Worm (Caenorhabditis elegans) whole organism, L1 larva: Measurements from ENCODE around the gene dhs-13.

Experiments
- C04F5.9 ChIP-seq: sonication (generic microtip); optimal IDR thresholded peaks from 2 replicates; lab custom pipeline; 2016; ENCODE audit warnings: missing genetic modification characterization, missing compliant biosample characterization
- C34B4.2 ChIP-seq: sonication (generic microtip); optimal IDR thresholded peaks from 2 replicates; lab custom pipeline; 2017; ENCODE audit warnings: mild to moderate bottlenecking, missing genetic modification characterization, missing compliant biosample characterization
- aha-1 ChIP-seq: fragments of 150-350 bp; optimal IDR thresholded peaks from 2 replicates; lab custom pipeline; 2014; ENCODE audit warnings: missing biosample characterization, missing genetic modification characterization
- alr-1 ChIP-seq: fragments of 200-800 bp; sonication (Bioruptor generic); optimal IDR thresholded peaks from 2 replicates; lab custom pipeline; 2018; ENCODE audit warnings: borderline replicate concordance, mild to moderate bottlenecking, missing genetic modification characterization, missing compliant biosample characterization
- ama-1 ChIP-seq: fragments of 150-350 bp; optimal IDR thresholded peaks from 2 replicates; lab custom pipeline; 2014
- blmp-1 ChIP-seq: fragments of 150-350 bp; optimal IDR thresholded peaks from 2 replicates; lab custom pipeline; 2014; ENCODE audit warnings: missing biosample characterization, missing genetic modification characterization
- ceh-82 ChIP-seq, 3 experiments: fragments of 150-350 bp in 1 of 3; sonication (generic microtip) in 2 of 3; optimal IDR thresholded peaks; 2 replicates each; lab custom pipeline; 2014 to 2017; ENCODE audit warnings: missing biosample characterization in 3 of 3, missing genetic modification characterization in 3 of 3
- ceh-90 ChIP-seq: sonication (generic microtip); optimal IDR thresholded peaks from 2 replicates; lab custom pipeline; 2016; ENCODE audit warnings: missing genetic modification characterization, missing compliant biosample characterization
- ces-1 ChIP-seq: fragments of 150-350 bp; optimal IDR thresholded peaks from 2 replicates; lab custom pipeline; 2014; ENCODE audit warnings: missing biosample characterization, missing genetic modification reagents, missing genetic modification characterization
- dpl-1 ChIP-seq, 3 experiments: fragments of 150-350 bp in 2 of 3; sonication (generic microtip) in 1 of 3; optimal IDR thresholded peaks; 2 replicates each; lab custom pipeline; 2014 to 2017; ENCODE audit warnings: missing biosample characterization in 3 of 3, missing genetic modification characterization in 3 of 3, missing genetic modification reagents in 3 of 3
- dsc-1 ChIP-seq: sonication (generic microtip); optimal IDR thresholded peaks from 2 replicates; lab custom pipeline; 2016; ENCODE audit warnings: mild to moderate bottlenecking, missing genetic modification characterization, missing compliant biosample characterization
- efl-1 ChIP-seq, 4 experiments: fragments of 150-350 bp; optimal IDR thresholded peaks in 3 of 4; peaks in 1 of 4; 1 replicate in 1 of 4; 2 replicates in 3 of 4; lab custom pipeline; 2014; ENCODE audit warnings: missing biosample characterization in 2 of 4, missing genetic modification characterization in 2 of 4, missing genetic modification reagents in 2 of 4
- egl-13 ChIP-seq: sonication (generic microtip); optimal IDR thresholded peaks from 2 replicates; lab custom pipeline; 2016; ENCODE audit warnings: missing genotype, missing genetic modification reagents, missing genetic modification characterization, missing compliant biosample characterization
- egl-27 ChIP-seq, 2 experiments: fragments of 150-350 bp in 1 of 2; sonication (generic microtip); optimal IDR thresholded peaks; 3 replicates each; lab custom pipeline; 2017 to 2018; ENCODE audit warnings: missing biosample characterization in 2 of 2, missing genetic modification characterization in 2 of 2, missing genetic modification reagents in 2 of 2
- elt-2 ChIP-seq: sonication (generic microtip); optimal IDR thresholded peaks from 2 replicates; lab custom pipeline; 2016; ENCODE audit warnings: missing genetic modification characterization, mild to moderate bottlenecking, inconsistent platforms, missing compliant biosample characterization, missing genetic modification reagents
- fkh-4 ChIP-seq: sonication (generic microtip); optimal IDR thresholded peaks from 2 replicates; lab custom pipeline; 2016; ENCODE audit warnings: missing compliant biosample characterization, missing genetic modification characterization, borderline replicate concordance
- fkh-8 ChIP-seq: sonication (generic microtip); optimal IDR thresholded peaks from 2 replicates; lab custom pipeline; 2016; ENCODE audit warnings: mild to moderate bottlenecking, missing genetic modification characterization, missing compliant biosample characterization
- fos-1 ChIP-seq: fragments of 150-350 bp; optimal IDR thresholded peaks from 2 replicates; lab custom pipeline; 2014; ENCODE audit warnings: missing biosample characterization, missing genetic modification characterization
- isw-1 ChIP-seq: fragments of 200-800 bp; sonication (Bioruptor generic); IDR thresholded peaks from 2 replicates; pipeline ENCODE4 v1.3.6; 2022; ENCODE audit warnings: missing genetic modification characterization, missing compliant biosample characterization
- jun-1 ChIP-seq: fragments of 150-350 bp; optimal IDR thresholded peaks from 2 replicates; lab custom pipeline; 2014; ENCODE audit warnings: missing biosample characterization, missing genetic modification reagents, missing genetic modification characterization
- lin-13 ChIP-seq: fragments of 150-350 bp; optimal IDR thresholded peaks from 2 replicates; lab custom pipeline; 2014; ENCODE audit warnings: missing biosample characterization, missing genetic modification reagents, missing genetic modification characterization
- lin-14 ChIP-seq: fragments of 200-800 bp; sonication (Bioruptor generic); optimal IDR thresholded peaks from 2 replicates; lab custom pipeline; 2018; ENCODE audit warnings: mild to moderate bottlenecking, missing genetic modification characterization, moderate library complexity, missing compliant biosample characterization
- lin-15B ChIP-seq: fragments of 150-350 bp; sonication (generic microtip); optimal IDR thresholded peaks from 3 replicates; lab custom pipeline; 2014; ENCODE audit warnings: missing biosample characterization, missing genetic modification characterization
- lin-39 ChIP-seq: fragments of 150-350 bp; optimal IDR thresholded peaks from 2 replicates; lab custom pipeline; 2014; ENCODE audit warnings: missing biosample characterization, missing genetic modification reagents, missing genetic modification characterization
- lsy-2 ChIP-seq, 2 experiments: fragments of 150-350 bp; optimal IDR thresholded peaks; 2 replicates each; lab custom pipeline; 2014; ENCODE audit warnings: missing biosample characterization in 2 of 2, missing genetic modification characterization in 2 of 2
- mab-9 ChIP-seq: fragments of 200-800 bp; sonication (Bioruptor generic); IDR thresholded peaks from 2 replicates; pipeline ENCODE4 v1.3.6; 2022; ENCODE audit warnings: missing genetic modification reagents, missing genetic modification characterization, missing compliant biosample characterization
- mdl-1 ChIP-seq, 2 experiments: fragments of 150-350 bp; optimal IDR thresholded peaks; 2 replicates each; lab custom pipeline; 2014 to 2017; ENCODE audit warnings: missing biosample characterization in 2 of 2, missing genetic modification characterization in 2 of 2, inconsistent platforms in 1 of 2
- mef-2 ChIP-seq: fragments of 150-350 bp; optimal IDR thresholded peaks from 2 replicates; lab custom pipeline; 2014; ENCODE audit warnings: missing biosample characterization, missing genetic modification characterization
- mep-1 ChIP-seq: fragments of 150-350 bp; optimal IDR thresholded peaks from 2 replicates; lab custom pipeline; 2014; ENCODE audit warnings: missing biosample characterization, missing genetic modification characterization
- nhr-11 ChIP-seq: fragments of 150-350 bp; optimal IDR thresholded peaks from 2 replicates; lab custom pipeline; 2014; ENCODE audit warnings: missing biosample characterization, missing genetic modification characterization
- nhr-12 ChIP-seq: sonication (generic microtip); optimal IDR thresholded peaks from 2 replicates; lab custom pipeline; 2017; ENCODE audit warnings: missing biosample characterization, missing genetic modification characterization
- nhr-19 ChIP-seq: fragments of 200-800 bp; sonication (Bioruptor generic); conservative IDR thresholded peaks from 2 replicates; pipeline ENCODE4 v1.3.6; 2022; ENCODE audit warnings: missing genetic modification characterization, missing compliant biosample characterization
- nhr-20 ChIP-seq: sonication (generic microtip); optimal IDR thresholded peaks from 2 replicates; lab custom pipeline; 2016; ENCODE audit warnings: mild to moderate bottlenecking, missing genetic modification characterization, missing compliant biosample characterization
- nhr-47 ChIP-seq: sonication (generic microtip); optimal IDR thresholded peaks from 2 replicates; lab custom pipeline; 2016; ENCODE audit warnings: mild to moderate bottlenecking, missing genetic modification characterization, moderate library complexity, missing compliant biosample characterization
- nhr-71 ChIP-seq: sonication (generic microtip); optimal IDR thresholded peaks from 2 replicates; lab custom pipeline; 2016; ENCODE audit warnings: mild to moderate bottlenecking, missing genetic modification characterization, moderate library complexity, missing compliant biosample characterization
- nhr-77 ChIP-seq: fragments of 150-350 bp; optimal IDR thresholded peaks from 2 replicates; lab custom pipeline; 2014; ENCODE audit warnings: missing biosample characterization, missing genetic modification characterization
- nhr-84 ChIP-seq: sonication (generic microtip); optimal IDR thresholded peaks from 2 replicates; lab custom pipeline; 2017; ENCODE audit warnings: missing biosample characterization, missing genetic modification characterization
- nhr-85 ChIP-seq: sonication (generic microtip); peaks from one replicate; lab custom pipeline; 2016; ENCODE audit warnings: missing genetic modification characterization, inconsistent platforms, missing compliant biosample characterization
- pax-3 ChIP-seq: fragments of 200-800 bp; sonication (Bioruptor generic); optimal IDR thresholded peaks from 2 replicates; lab custom pipeline; 2018; ENCODE audit warnings: mild to moderate bottlenecking, missing genetic modification characterization, moderate library complexity, missing compliant biosample characterization
- rnt-1 ChIP-seq: sonication (generic microtip); optimal IDR thresholded peaks from 2 replicates; lab custom pipeline; 2016; ENCODE audit warnings: mild to moderate bottlenecking, missing genetic modification characterization, moderate library complexity, missing compliant biosample characterization
- skn-1 ChIP-seq: fragments of 150-350 bp; optimal IDR thresholded peaks from 2 replicates; lab custom pipeline; 2014; ENCODE audit warnings: missing biosample characterization, missing genetic modification characterization
- snu-23 ChIP-seq: sonication (generic microtip); optimal IDR thresholded peaks from 2 replicates; lab custom pipeline; 2016; ENCODE audit warnings: missing genetic modification characterization, missing compliant biosample characterization
- sox-4 ChIP-seq: sonication (generic microtip); optimal IDR thresholded peaks from 2 replicates; lab custom pipeline; 2016; ENCODE audit warnings: missing genetic modification characterization, missing compliant biosample characterization
- sptf-1 ChIP-seq: fragments of 150-350 bp; optimal IDR thresholded peaks from 2 replicates; lab custom pipeline; 2014; ENCODE audit warnings: missing biosample characterization, missing genetic modification characterization
- swsn-7 ChIP-seq: sonication (generic microtip); optimal IDR thresholded peaks from 2 replicates; lab custom pipeline; 2016; ENCODE audit warnings: missing genetic modification characterization, missing compliant biosample characterization
- unc-30 ChIP-seq: sonication (generic microtip); optimal IDR thresholded peaks from 2 replicates; lab custom pipeline; 2017; ENCODE audit warnings: missing biosample characterization, missing genetic modification characterization
- unc-62 ChIP-seq: fragments of 150-350 bp; optimal IDR thresholded peaks from 2 replicates; lab custom pipeline; 2014; ENCODE audit warnings: missing biosample characterization, missing genetic modification reagents, missing genetic modification characterization
- unc-98 ChIP-seq: fragments of 200-800 bp; sonication (Bioruptor generic); IDR thresholded peaks from 2 replicates; pipeline ENCODE4 v1.3.6; 2022; ENCODE audit warnings: missing genetic modification characterization, missing compliant biosample characterization
- xbp-1 ChIP-seq: sonication (generic microtip); optimal IDR thresholded peaks from 2 replicates; lab custom pipeline; 2016; ENCODE audit warnings: missing genetic modification characterization, missing compliant biosample characterization
- ztf-11 ChIP-seq, 2 experiments: sonication (generic microtip); optimal IDR thresholded peaks; 2 replicates each; lab custom pipeline; 2016 to 2017; ENCODE audit warnings: missing genetic modification characterization in 2 of 2, missing biosample characterization in 1 of 2, missing compliant biosample characterization in 1 of 2

The dhs-13 gene

DNA sequence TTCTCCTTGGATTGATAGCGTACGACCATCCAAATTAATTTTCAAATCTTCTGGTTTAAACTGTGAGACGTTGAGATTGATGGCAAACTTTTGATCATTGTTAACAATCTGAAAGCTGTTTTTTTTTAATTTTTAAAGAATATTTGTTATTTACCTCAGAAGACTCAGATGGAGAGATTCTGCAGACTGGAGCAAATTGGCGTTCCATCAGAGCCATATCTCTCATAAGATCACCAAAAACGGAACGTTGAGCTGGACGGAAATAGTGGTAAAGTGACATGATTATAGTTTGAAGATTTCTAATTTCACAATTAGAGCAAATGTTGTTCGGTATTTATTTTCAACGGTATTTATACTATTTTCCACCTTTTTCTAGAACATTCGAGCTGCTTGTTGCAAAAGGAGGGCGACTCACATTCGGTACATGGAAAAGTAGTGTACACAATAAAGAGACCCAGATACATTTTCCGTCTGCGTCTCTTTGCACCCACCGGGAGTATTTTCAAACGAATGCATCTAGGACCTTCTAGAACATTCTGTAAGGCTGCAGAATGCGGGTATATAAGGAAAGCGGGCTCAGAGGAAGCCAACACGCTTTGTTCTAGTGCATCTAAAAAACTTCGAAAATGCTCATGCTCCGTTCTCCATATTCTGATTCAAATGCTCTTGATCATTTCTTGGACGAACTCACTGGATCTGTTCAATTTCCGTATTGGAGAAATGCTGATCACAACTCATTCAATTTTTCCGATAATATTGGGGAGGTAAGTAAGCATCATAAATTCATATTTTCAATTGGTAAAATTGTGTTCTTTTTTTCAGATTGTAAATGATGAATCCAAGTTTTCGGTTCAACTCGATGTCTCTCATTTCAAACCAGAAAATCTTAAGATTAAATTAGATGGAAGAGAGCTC lies 33.4 kb upstream of the dhs-13 start, which contains the start of the genes hsp-16.2 and hsp-16.41:
hsp-16.2 (minus strand) TSS at position 313 of the 915 bp plus-strand sequence.
hsp-16.41 (plus strand) TSS at position 534 of the 915 bp plus-strand sequence.
- TF ChIP-seq isw-1 (GFP tag; lab: Robert Waterston, UW) (0 out of 2 replicates have a peak, but pooled peaks have one; percentile 20), ceh-90 (tag; lab: Kevin White, UChicago) (no peak), xbp-1 (peak; percentile 32), C34B4.2 (tag; lab: Kevin White, UChicago) (no peak), nhr-77 (no peak), nhr-47 (tag; lab: Kevin White, UChicago) (peak; percentile 60), lsy-2 (tag; optimal IDR thresholded peaks at IDR 0.05; lab: Kevin White, UChicago) (peak in 1 of 2 experiments; percentile 39), lin-15B (tag; lab: Kevin White, UChicago) (no peak), fkh-4 (tag; lab: Kevin White, UChicago) (no peak), blmp-1 (peak; percentile 11), C04F5.9 (tag; lab: Kevin White, UChicago) (no peak), sptf-1 (tag; lab: Kevin White, UChicago) (no peak), egl-13 (tag; lab: Kevin White, UChicago) (peak; percentile 82), nhr-71 (peak; percentile 79), nhr-20 (tag; lab: Kevin White, UChicago) (peak; percentile 73), unc-62 (GFP tag; lab: Kevin White, UChicago) (no peak), lin-14 (GFP tag; lab: Kevin White, UChicago) (peak; percentile 94), ceh-82 (tag; optimal IDR thresholded peaks at IDR 0.05; lab: Kevin White, UChicago) (peak in 1 of 3 experiments; percentile 46), lin-13 (GFP tag; lab: Kevin White, UChicago) (no peak), nhr-11 (tag; lab: Kevin White, UChicago) (no peak), unc-30 (tag; lab: Kevin White, UChicago) (no peak), nhr-12 (no peak), sox-4 (tag; lab: Kevin White, UChicago) (peak; percentile 24), efl-1 (optimal IDR thresholded peaks at IDR 0.05; lab: Kevin White, UChicago) (peak; percentile 52 to 75), efl-1 (GFP tag; optimal IDR thresholded peaks at IDR 0.05 in 1 of 2; lab: Kevin White, UChicago) (peak; percentile 45 to 89), fos-1 (tag; lab: Kevin White, UChicago) (no peak), dsc-1 (peak; percentile 47), skn-1 (peak; percentile 31), pax-3 (tag; lab: Kevin White, UChicago) (peak; percentile 42), swsn-7 (tag; lab: Kevin White, UChicago) (peak; percentile 80), mep-1 (tag; lab: Kevin White, UChicago) (peak; percentile 56), nhr-85 (tag; lab: Kevin White, UChicago) (peak; percentile 45), unc-98 (GFP tag; lab: Robert Waterston, UW) (no peak), ces-1 (GFP tag; lab: Kevin White, UChicago) (no peak), snu-23 (GFP tag; lab: Kevin White, UChicago) (peak; percentile 80), mab-9 (GFP tag; lab: Robert Waterston, UW) (no peak), nhr-84 (tag; lab: Kevin White, UChicago) (no peak), dpl-1 (GFP tag; optimal IDR thresholded peaks at IDR 0.05; lab: Kevin White, UChicago) (peak in 2 of 3 experiments; percentile 30 to 50), alr-1 (no peak), fkh-8 (peak; percentile 92), elt-2 (peak; percentile 34), jun-1 (no peak), nhr-19 (GFP tag; lab: Robert Waterston, UW) (peak; percentile 55), rnt-1 (peak; percentile 29), egl-27 (tag; optimal IDR thresholded peaks at IDR 0.05; lab: Kevin White, UChicago) (no peak), mef-2 (tag; lab: Kevin White, UChicago) (peak; percentile 63), aha-1 (tag; lab: Kevin White, UChicago) (peak; percentile 13), lin-39 (no peak), ama-1 (peak; percentile 88), ztf-11 (tag; optimal IDR thresholded peaks at IDR 0.05; lab: Kevin White, UChicago) (peak in 1 of 2 experiments; percentile 48), mdl-1 (tag; optimal IDR thresholded peaks at IDR 0.05; lab: Kevin White, UChicago) (peak in 1 of 2 experiments; percentile 52)
